Worm (Caenorhabditis elegans): ENCODE results near the gene ZK105.12.

ZK105.12 gene

DNA sequence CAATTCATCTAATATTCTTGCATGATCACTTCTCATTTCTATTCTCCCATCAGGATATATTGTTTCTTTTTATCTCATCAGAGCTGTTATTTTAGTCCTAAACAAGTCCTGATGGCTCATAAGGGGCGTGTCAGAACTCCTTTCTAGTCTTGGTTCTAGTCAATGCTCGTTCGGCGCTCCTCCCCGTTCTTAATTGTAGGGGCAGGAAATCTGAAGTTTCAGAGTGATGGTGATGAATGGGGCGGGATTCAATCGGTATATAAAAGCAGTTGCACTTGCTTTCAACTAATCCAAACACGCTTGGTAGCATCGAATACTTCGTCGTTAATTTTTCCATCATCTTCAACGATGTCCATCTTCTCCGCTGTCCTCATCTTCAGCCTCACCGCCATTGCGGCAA is 43.7 kb downstream of the ZK105.12 start, which contains the start of gene C12D5.4:
Gene C12D5.4, plus strand, starts transcription at position 301 of the 400 bp plus-strand sequence.
- TF ChIP-seq nhr-76 (tag; optimal IDR thresholded peaks at IDR 0.05) (no peak), fkh-2 (tag; optimal IDR thresholded peaks at IDR 0.05) (no peak), fkh-10 (GFP tag; optimal IDR thresholded peaks at IDR 0.05) (no peak), ztf-4 (tag; optimal IDR thresholded peaks at IDR 0.05) (no peak), egl-5 (tag; optimal IDR thresholded peaks at IDR 0.05) (no peak), lin-39 (tag; optimal IDR thresholded peaks at IDR 0.05) (no peak)

DNA sequence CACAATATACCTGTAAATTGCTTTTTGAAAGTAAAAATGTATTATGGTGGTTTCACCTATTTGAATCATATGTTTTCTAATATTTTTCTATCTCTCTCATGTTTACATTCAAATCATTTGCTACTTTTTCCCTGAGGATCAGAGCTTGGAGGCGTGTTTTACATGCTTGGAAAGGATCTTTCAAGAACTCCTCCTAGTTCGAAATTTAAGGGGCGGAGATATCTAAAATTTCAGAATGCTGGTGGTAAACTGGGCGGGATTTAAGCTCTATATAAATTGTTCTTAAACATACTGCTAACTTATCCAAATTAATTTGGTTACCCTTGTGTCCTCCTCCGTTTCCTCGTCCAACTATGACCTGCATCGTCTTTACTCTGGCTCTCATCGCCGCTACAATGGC is 48.0 kb downstream of the ZK105.12 start, which contains the start of gene C12D5.5:
Gene C12D5.5, plus strand, starts transcription at position 301 of the 400 bp plus-strand sequence.
- TF ChIP-seq ztf-11 (tag; optimal IDR thresholded peaks at IDR 0.05) (no peak), nhr-23 (tag; optimal IDR thresholded peaks at IDR 0.05) (no peak), ama-1 (optimal IDR thresholded peaks at IDR 0.05) (no peak), lin-15B (tag; optimal IDR thresholded peaks at IDR 0.05) (no peak), hmg-11 (tag; optimal IDR thresholded peaks at IDR 0.05) (no peak), ceh-82 (tag; optimal IDR thresholded peaks at IDR 0.05) (no peak), nhr-28 (tag; optimal IDR thresholded peaks at IDR 0.05) (no peak), aly-2 (tag; optimal IDR thresholded peaks at IDR 0.05) (no peak), R02D3.7 (tag; optimal IDR thresholded peaks at IDR 0.05) (no peak), ceh-28 (tag; optimal IDR thresholded peaks at IDR 0.05) (no peak), egl-27 (tag; optimal IDR thresholded peaks at IDR 0.05) (no peak), nhr-77 (tag; optimal IDR thresholded peaks at IDR 0.05) (no peak), unc-62 (GFP tag; optimal IDR thresholded peaks at IDR 0.05) (no peak), nhr-43 (tag; optimal IDR thresholded peaks at IDR 0.05; ENCODE audit: poor library complexity, severe bottlenecking) (no peak), elt-1 (tag; optimal IDR thresholded peaks at IDR 0.05) (no peak), mdl-1 (tag; optimal IDR thresholded peaks at IDR 0.05) (no peak)
